Worm (Caenorhabditis elegans) whole organism, L1 larva: Measurements from ENCODE around the gene Y102A5C.36.

Experiments used
- dpl-1 ChIP-seq, 3 experiments: fragments of 150-350 bp in 2 of 3; sonication (generic microtip) in 1 of 3; optimal IDR thresholded peaks; 2 replicates each; lab custom pipeline; 2014 to 2017; ENCODE audit warnings: missing biosample characterization in 3 of 3, missing genetic modification characterization in 3 of 3, missing genetic modification reagents in 3 of 3
- irx-1 ChIP-seq: sonication (generic microtip); optimal IDR thresholded peaks from 2 replicates; lab custom pipeline; 2016; ENCODE audit warnings: missing genetic modification characterization, missing compliant biosample characterization
- jun-1 ChIP-seq: fragments of 150-350 bp; optimal IDR thresholded peaks from 2 replicates; lab custom pipeline; 2014; ENCODE audit warnings: missing biosample characterization, missing genetic modification reagents, missing genetic modification characterization
- lin-15B ChIP-seq: fragments of 150-350 bp; sonication (generic microtip); optimal IDR thresholded peaks from 3 replicates; lab custom pipeline; 2014; ENCODE audit warnings: missing biosample characterization, missing genetic modification characterization
- mep-1 ChIP-seq: fragments of 150-350 bp; optimal IDR thresholded peaks from 2 replicates; lab custom pipeline; 2014; ENCODE audit warnings: missing biosample characterization, missing genetic modification characterization
- nhr-11 ChIP-seq: fragments of 150-350 bp; optimal IDR thresholded peaks from 2 replicates; lab custom pipeline; 2014; ENCODE audit warnings: missing biosample characterization, missing genetic modification characterization
- nhr-237 ChIP-seq: fragments of 150-350 bp; optimal IDR thresholded peaks from 2 replicates; lab custom pipeline; 2014; ENCODE audit warnings: missing biosample characterization, missing genetic modification characterization
- nhr-28 ChIP-seq: fragments of 150-350 bp; optimal IDR thresholded peaks from 2 replicates; lab custom pipeline; 2014; ENCODE audit warnings: missing biosample characterization, missing genetic modification characterization
- nhr-90 ChIP-seq: sonication (generic microtip); optimal IDR thresholded peaks from 2 replicates; lab custom pipeline; 2016; ENCODE audit warnings: mild to moderate bottlenecking, missing genetic modification characterization, missing compliant biosample characterization; ENCODE audit not compliant: poor library complexity
- unc-62 ChIP-seq: fragments of 150-350 bp; optimal IDR thresholded peaks from 2 replicates; lab custom pipeline; 2014; ENCODE audit warnings: missing biosample characterization, missing genetic modification reagents, missing genetic modification characterization

ce11 chrV:16972134-16972533 is 44.9 kb upstream of the Y102A5C.36 start, which contains the start of gene srh-119:
- TF ChIP-seq unc-62 (GFP tag; lab: Kevin White, UChicago) (no peak), nhr-28 (no peak), irx-1 (no peak), dpl-1 (GFP tag; optimal IDR thresholded peaks at IDR 0.05; lab: Kevin White, UChicago) (no peak), nhr-90 (tag; lab: Kevin White, UChicago) (no peak), jun-1 (tag; lab: Kevin White, UChicago) (no peak), nhr-11 (tag; lab: Kevin White, UChicago) (no peak), lin-15B (tag; lab: Kevin White, UChicago) (no peak), nhr-237 (tag; lab: Kevin White, UChicago) (no peak), mep-1 (no peak)
